Worm (Caenorhabditis elegans): ENCODE measurements around the gene ecps-1.
A peak's percentile ranks its signal among the peaks of the same experiment; 100 is the strongest.

DNA sequence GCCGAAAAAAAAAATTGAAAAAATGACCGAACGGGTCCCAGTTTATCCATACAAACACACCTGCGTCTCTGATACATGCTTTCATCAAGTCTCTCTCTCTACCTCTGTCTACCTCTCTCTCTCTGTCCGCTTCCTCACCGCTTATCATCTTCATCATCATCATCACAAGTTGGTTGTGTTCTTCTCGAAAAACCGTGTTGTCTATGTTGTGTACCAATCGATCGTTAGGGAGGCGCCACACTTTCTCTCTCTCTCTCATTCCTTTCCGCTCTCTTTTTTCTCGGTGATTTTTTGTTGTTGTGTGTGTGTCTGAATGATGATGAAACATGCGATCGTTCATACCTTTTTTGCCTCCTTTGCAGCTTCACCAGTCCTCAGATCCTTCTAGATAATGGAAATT is 3.3 kb upstream of the ecps-1 start:
- TF ChIP-seq zag-1 (tag; optimal IDR thresholded peaks at IDR 0.05), result no peak
- no peak for TF ChIP-seq lin-39 (tag; optimal IDR thresholded peaks at IDR 0.05)
- TF ChIP-seq mdl-1 (tag; optimal IDR thresholded peaks at IDR 0.05), result no peak
- TF ChIP-seq ztf-11 (tag; optimal IDR thresholded peaks at IDR 0.05), result no peak
- no peak for TF ChIP-seq sea-2 (GFP tag; optimal IDR thresholded peaks at IDR 0.05)
- no peak for TF ChIP-seq ztf-4 (tag; optimal IDR thresholded peaks at IDR 0.05)
- TF ChIP-seq unc-39 (tag; optimal IDR thresholded peaks at IDR 0.05), result no peak
- peak; percentile 32 for TF ChIP-seq elt-2 (tag; optimal IDR thresholded peaks at IDR 0.05)
- TF ChIP-seq pqm-1 (tag; optimal IDR thresholded peaks at IDR 0.05), result peak; percentile 69
- TF ChIP-seq nhr-25 (tag; optimal IDR thresholded peaks at IDR 0.05), result peak; percentile 70

All from whole organism, L3 larva.